Fruit fly (Drosophila melanogaster) whole organism, wandering third instar larva: Measurements from ENCODE around the gene CG6652.

Experiments used
- fru ChIP-seq: fragments of 200-800 bp; sonication (Bioruptor generic); optimal IDR thresholded peaks from 3 replicates; lab custom pipeline; 2016; ENCODE audit warnings: missing biosample characterization, mild to moderate bottlenecking, missing genetic modification characterization
- tai ChIP-seq: sonication (Bioruptor generic); optimal IDR thresholded peaks from 2 replicates; lab custom pipeline; 2016; ENCODE audit warnings: missing biosample characterization, missing genetic modification characterization

dm6 chr3L:17055467-17055877 is 32.8 kb upstream of the CG6652 start, which contains the start of gene CG7724:
- TF ChIP-seq tai (GFP tag; lab: Kevin White, UChicago) = no peak
- TF ChIP-seq fru (GFP tag; lab: Kevin White, UChicago) = no peak
